Fruit fly (Drosophila melanogaster): ENCODE data around the gene ScsbetaA.
A peak's percentile ranks its signal among the peaks of the same experiment; 100 is the strongest.

Gene ScsbetaA

DNA sequence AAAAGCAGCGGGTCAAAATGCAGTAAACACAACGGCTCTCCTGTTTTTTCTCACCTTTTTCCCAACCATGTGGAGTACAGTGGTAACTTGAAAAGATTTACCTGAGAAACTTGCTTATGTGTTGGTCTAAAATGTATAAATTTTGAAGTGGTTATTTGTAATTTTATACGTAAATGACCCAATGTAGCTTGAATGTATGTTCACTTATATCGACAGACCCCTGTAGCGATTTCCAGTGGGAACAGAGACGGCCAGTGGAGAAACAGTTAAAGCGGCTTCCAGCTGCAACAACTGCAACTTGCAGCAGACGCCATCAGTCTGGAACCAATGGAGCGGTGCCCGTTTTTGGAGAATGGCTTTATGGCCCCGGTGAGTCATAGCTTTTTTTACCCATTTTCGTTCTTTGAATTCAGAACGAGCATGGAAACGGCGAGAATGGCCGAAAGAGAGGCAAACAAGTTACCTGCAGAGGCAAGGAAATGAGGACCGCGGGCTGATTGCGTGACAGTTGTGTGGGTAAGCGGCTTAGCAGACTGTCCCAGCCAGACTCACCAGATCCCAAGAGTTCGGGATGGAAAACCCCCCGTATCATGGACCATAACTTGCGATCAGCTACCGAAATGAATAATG lies 12.5 kb upstream of the ScsbetaA start (continued):
- TF ChIP-seq jing (GFP tag; optimal IDR thresholded peaks at IDR 0.05): no peak
- TF ChIP-seq CG11560 (tag; IDR thresholded peaks at IDR 0.05): no peak
- TF ChIP-seq CG2120 (GFP tag; optimal IDR thresholded peaks at IDR 0.05): no peak
- peak; percentile 61 for TF ChIP-seq onecut (GFP tag; IDR thresholded peaks at IDR 0.05)
- no peak for TF ChIP-seq tll (GFP tag; optimal IDR thresholded peaks at IDR 0.05)
- no peak for TF ChIP-seq seq (GFP tag; IDR thresholded peaks at IDR 0.05)
- TF ChIP-seq Dad (GFP tag; optimal IDR thresholded peaks at IDR 0.05): no peak
- no peak for TF ChIP-seq CG34376 (GFP tag; optimal IDR thresholded peaks at IDR 0.05)
- TF ChIP-seq klu (GFP tag; IDR thresholded peaks at IDR 0.05): no peak
- peak; percentile 75 for TF ChIP-seq croc (GFP tag; conservative IDR thresholded peaks at IDR 0.05)
- TF ChIP-seq H15 (GFP tag; IDR thresholded peaks at IDR 0.05): peak; percentile 67; the same call in 2 of the 3 replicates
- TF ChIP-seq wor (GFP tag; IDR thresholded peaks at IDR 0.05): no peak
- TF ChIP-seq toy (GFP tag; IDR thresholded peaks at IDR 0.05): no peak
- peak in 1 of 3 experiments; percentile 79 for TF ChIP-seq lola (GFP tag; optimal IDR thresholded peaks at IDR 0.05)
- TF ChIP-seq bsh (GFP tag; optimal IDR thresholded peaks at IDR 0.05): peak; percentile 40 to 86
- no peak for TF ChIP-seq CG15073 (GFP tag; optimal IDR thresholded peaks at IDR 0.05)
- 0 out of 3 replicates have a peak, but pooled peaks have one; percentile 8 for TF ChIP-seq Optix (GFP tag; IDR thresholded peaks at IDR 0.05)
- TF ChIP-seq sr (GFP tag; IDR thresholded peaks at IDR 0.05): no peak
- no peak for TF ChIP-seq C15 (GFP tag; IDR thresholded peaks at IDR 0.05)
- TF ChIP-seq aop (GFP tag; IDR thresholded peaks at IDR 0.05): 0 out of 2 replicates have a peak, but pooled peaks have one; percentile 16
- TF ChIP-seq insv (GFP tag; optimal IDR thresholded peaks at IDR 0.05): no peak
- TF ChIP-seq cas (GFP tag; IDR thresholded peaks at IDR 0.05): no peak
- TF ChIP-seq Camta (GFP tag; optimal IDR thresholded peaks at IDR 0.05): peak; percentile 58
- TF ChIP-seq ham (GFP tag; IDR thresholded peaks at IDR 0.05): no peak
- TF ChIP-seq org-1 (GFP tag; optimal IDR thresholded peaks at IDR 0.05): peak; percentile 35
- 0 out of 3 replicates have a peak, but pooled peaks have one; percentile 31 for TF ChIP-seq Mrtf (GFP tag; IDR thresholded peaks at IDR 0.05)
- peak; percentile 80 for TF ChIP-seq CG7271 (tag; optimal IDR thresholded peaks at IDR 0.05)
- TF ChIP-seq CG13775 (GFP tag; optimal IDR thresholded peaks at IDR 0.05): no peak
- TF ChIP-seq Deaf1 (tag; optimal IDR thresholded peaks at IDR 0.05): no peak
- TF ChIP-seq da (GFP tag; optimal IDR thresholded peaks at IDR 0.05): no peak
- no peak for TF ChIP-seq Doc2 (GFP tag; IDR thresholded peaks at IDR 0.05)
- peak; percentile 14 for TF ChIP-seq cg (GFP tag; optimal IDR thresholded peaks at IDR 0.05)
- TF ChIP-seq pum (GFP tag; optimal IDR thresholded peaks at IDR 0.05): peak; percentile 63
- TF ChIP-seq CG5245 (GFP tag; optimal IDR thresholded peaks at IDR 0.05): peak; percentile 59
- TF ChIP-seq CG10462 (GFP tag; optimal IDR thresholded peaks at IDR 0.05): no peak
- TF ChIP-seq zf30C (GFP tag; optimal IDR thresholded peaks at IDR 0.05): no peak
- TF ChIP-seq ro (GFP tag; IDR thresholded peaks at IDR 0.05): peak; percentile 39; the same call in 1 of the 2 replicates
- TF ChIP-seq oc (tag; optimal IDR thresholded peaks at IDR 0.05): peak; percentile 9
- no peak for TF ChIP-seq esg (GFP tag; conservative IDR thresholded peaks at IDR 0.05)
- no peak for TF ChIP-seq Doc3 (GFP tag; IDR thresholded peaks at IDR 0.05; ENCODE audit: partially characterized antibody)
- peak; percentile 56 for TF ChIP-seq slp2 (GFP tag; optimal IDR thresholded peaks at IDR 0.05)
- TF ChIP-seq ranshi (GFP tag; IDR thresholded peaks at IDR 0.05): no peak; the same call in 1 of the 2 replicates
- peak; percentile 46 for TF ChIP-seq Chrac-16 (GFP tag; optimal IDR thresholded peaks at IDR 0.05)
- TF ChIP-seq usp (GFP tag; optimal IDR thresholded peaks at IDR 0.05): no peak
- TF ChIP-seq CG1602 (GFP tag; optimal IDR thresholded peaks at IDR 0.05): peak; percentile 20
- no peak for TF ChIP-seq CG12659 (GFP tag; optimal IDR thresholded peaks at IDR 0.05)
- TF ChIP-seq pfk (GFP tag; optimal IDR thresholded peaks at IDR 0.05): peak; percentile 38
- TF ChIP-seq CG4854 (GFP tag; optimal IDR thresholded peaks at IDR 0.05): no peak
- peak; percentile 72 for TF ChIP-seq row (GFP tag; IDR thresholded peaks at IDR 0.05)
- no peak for TF ChIP-seq MBD-R2 (GFP tag; IDR thresholded peaks at IDR 0.05)
- TF ChIP-seq CG1792 (GFP tag; optimal IDR thresholded peaks at IDR 0.05): peak; percentile 13
